Worm (Caenorhabditis elegans) whole organism, early embryonic: Measurements from ENCODE around the gene srbc-11.

Experiments used
- B0310.2 ChIP-seq: sonication (generic microtip); optimal IDR thresholded peaks from 2 replicates; lab custom pipeline; 2016; ENCODE audit warnings: mild to moderate bottlenecking, missing genetic modification characterization, missing compliant biosample characterization
- F13C5.2 ChIP-seq: sonication (generic microtip); optimal IDR thresholded peaks from 2 replicates; lab custom pipeline; 2017; ENCODE audit warnings: mild to moderate bottlenecking, missing genetic modification characterization, inconsistent platforms, missing compliant biosample characterization
- aly-1 ChIP-seq: sonication (generic microtip); optimal IDR thresholded peaks from 2 replicates; lab custom pipeline; 2016; ENCODE audit warnings: missing genetic modification characterization, missing compliant biosample characterization
- ama-1 ChIP-seq: fragments of 150-350 bp; optimal IDR thresholded peaks from 2 replicates; lab custom pipeline; 2014
- ceh-13 ChIP-seq: fragments of 200-800 bp; sonication (Bioruptor generic); optimal IDR thresholded peaks from 2 replicates; lab custom pipeline; 2018; ENCODE audit warnings: mild to moderate bottlenecking, missing genetic modification characterization, missing compliant biosample characterization
- ceh-36 ChIP-seq: sonication (generic microtip); optimal IDR thresholded peaks from 2 replicates; lab custom pipeline; 2016; ENCODE audit warnings: missing genetic modification characterization, inconsistent platforms, missing compliant biosample characterization
- ets-7 ChIP-seq: sonication (generic microtip); optimal IDR thresholded peaks from 2 replicates; lab custom pipeline; 2016; ENCODE audit warnings: missing genotype, missing genetic modification characterization, missing compliant biosample characterization
- flt-1 ChIP-seq: fragments of 200-800 bp; sonication (Bioruptor generic); IDR thresholded peaks from 2 replicates; pipeline ENCODE4 v1.3.6; 2022; ENCODE audit warnings: missing genetic modification characterization, missing compliant biosample characterization
- hmbx-1 ChIP-seq: sonication (generic microtip); optimal IDR thresholded peaks from 2 replicates; lab custom pipeline; 2016; ENCODE audit warnings: mild to moderate bottlenecking, missing genetic modification characterization, missing compliant biosample characterization
- hmg-4 ChIP-seq: fragments of 200-800 bp; sonication (Bioruptor generic); optimal IDR thresholded peaks from 2 replicates; lab custom pipeline; 2018; ENCODE audit warnings: mild to moderate bottlenecking, missing genetic modification characterization, missing compliant biosample characterization
- hnd-1 ChIP-seq: sonication (generic microtip); optimal IDR thresholded peaks from 2 replicates; lab custom pipeline; 2016; ENCODE audit warnings: missing genetic modification characterization, missing compliant biosample characterization
- pes-1 ChIP-seq: fragments of 200-800 bp; sonication (Bioruptor generic); IDR thresholded peaks from 2 replicates; pipeline ENCODE4 v1.3.6; 2022; ENCODE audit warnings: missing genetic modification reagents, missing genetic modification characterization, missing compliant biosample characterization
- scrt-1 ChIP-seq: fragments of 200-800 bp; sonication (Bioruptor generic); IDR thresholded peaks from 2 replicates; pipeline ENCODE4 v1.3.6; 2022; ENCODE audit warnings: missing genetic modification characterization, missing compliant biosample characterization
- sea-1 ChIP-seq: fragments of 200-800 bp; sonication (Bioruptor generic); conservative IDR thresholded peaks from 2 replicates; pipeline ENCODE4 v1.3.6; 2022; ENCODE audit warnings: missing genetic modification characterization, missing compliant biosample characterization
- tbx-11 ChIP-seq: fragments of 200-800 bp; sonication (Bioruptor generic); IDR thresholded peaks from 2 replicates; pipeline ENCODE4 v1.3.6; 2022; ENCODE audit warnings: missing genetic modification characterization, missing compliant biosample characterization
- tbx-37 ChIP-seq: fragments of 200-800 bp; sonication (Bioruptor generic); conservative IDR thresholded peaks from 2 replicates; pipeline ENCODE4 v1.3.6; 2022; ENCODE audit warnings: missing genetic modification reagents, missing genetic modification characterization, missing compliant biosample characterization
- tra-4 ChIP-seq: sonication (generic microtip); optimal IDR thresholded peaks from 2 replicates; lab custom pipeline; 2017; ENCODE audit warnings: missing genetic modification characterization, missing compliant biosample characterization

srbc-11 gene

DNA sequence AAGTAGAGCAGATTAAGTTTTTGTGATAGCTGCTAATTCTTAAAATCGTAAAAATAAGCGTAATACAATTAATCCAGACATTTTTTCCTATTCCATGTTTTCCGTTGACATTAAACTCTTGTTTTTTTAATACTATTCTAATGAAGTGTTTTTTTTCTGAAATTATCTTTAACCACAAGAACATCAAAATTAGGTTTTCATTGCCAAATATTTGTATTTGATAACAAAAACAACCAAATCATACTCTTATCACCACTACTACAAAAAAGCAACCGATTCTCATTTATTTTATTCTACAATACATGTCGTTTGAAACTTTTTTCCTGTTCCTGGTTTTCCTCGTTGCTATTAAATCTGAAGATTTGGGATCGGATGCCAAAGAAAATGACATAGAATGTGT lies 32.1 kb upstream of the srbc-11 start, which contains the start of gene C54F6.17:
Gene C54F6.17 (plus strand): TSS at position 301 of the 400 bp plus-strand sequence.
- TF ChIP-seq ets-7 (tag; lab: Kevin White, UChicago) (no peak), ceh-13 (GFP tag; lab: Kevin White, UChicago) (no peak), tbx-37 (GFP tag; lab: Robert Waterston, UW) (no peak), sea-1 (GFP tag; lab: Robert Waterston, UW) (no peak), B0310.2 (tag; lab: Kevin White, UChicago) (no peak), tbx-11 (GFP tag; lab: Robert Waterston, UW) (no peak), hmbx-1 (tag; lab: Kevin White, UChicago) (no peak), F13C5.2 (tag; lab: Kevin White, UChicago) (no peak), hmg-4 (GFP tag; lab: Kevin White, UChicago) (no peak), ama-1 (lab: Kevin White, UChicago) (no peak), aly-1 (tag; lab: Kevin White, UChicago) (no peak), hnd-1 (tag; lab: Kevin White, UChicago) (no peak), flt-1 (no peak), scrt-1 (GFP tag; lab: Robert Waterston, UW) (no peak), tra-4 (no peak), ceh-36 (tag; lab: Kevin White, UChicago) (no peak), pes-1 (no peak)

DNA sequence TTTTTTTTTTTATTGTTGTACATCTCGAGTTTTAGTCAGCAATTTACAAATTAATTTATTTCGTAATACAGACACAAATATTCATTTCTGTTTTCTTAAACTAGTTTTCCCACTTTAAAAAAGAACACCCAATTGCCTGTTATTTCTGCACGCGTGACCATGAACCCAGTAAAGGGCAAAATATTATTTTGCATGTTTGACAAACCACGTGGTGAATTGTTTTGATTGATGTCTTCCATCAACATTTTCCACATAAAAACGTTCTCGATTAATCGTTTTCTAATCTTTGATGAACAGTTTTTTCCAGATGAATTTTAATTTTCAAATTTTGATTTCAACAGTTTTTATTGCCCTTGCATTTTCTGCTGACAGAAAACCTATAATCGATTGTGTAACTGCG lies 30.6 kb upstream of the srbc-11 start, which contains the start of gene C54F6.18:
Gene C54F6.18 (plus strand): TSS at position 301 of the 400 bp plus-strand sequence.
- no peak for TF ChIP-seq ama-1 (lab: Kevin White, UChicago)
- no peak for TF ChIP-seq B0310.2 (tag; lab: Kevin White, UChicago)
- TF ChIP-seq hmbx-1 (tag; lab: Kevin White, UChicago), result no peak
- TF ChIP-seq hnd-1 (tag; lab: Kevin White, UChicago), result no peak
- no peak for TF ChIP-seq tbx-11 (GFP tag; lab: Robert Waterston, UW)
- no peak for TF ChIP-seq aly-1 (tag; lab: Kevin White, UChicago)
- no peak for TF ChIP-seq flt-1
- no peak for TF ChIP-seq hmg-4 (GFP tag; lab: Kevin White, UChicago)

DNA sequence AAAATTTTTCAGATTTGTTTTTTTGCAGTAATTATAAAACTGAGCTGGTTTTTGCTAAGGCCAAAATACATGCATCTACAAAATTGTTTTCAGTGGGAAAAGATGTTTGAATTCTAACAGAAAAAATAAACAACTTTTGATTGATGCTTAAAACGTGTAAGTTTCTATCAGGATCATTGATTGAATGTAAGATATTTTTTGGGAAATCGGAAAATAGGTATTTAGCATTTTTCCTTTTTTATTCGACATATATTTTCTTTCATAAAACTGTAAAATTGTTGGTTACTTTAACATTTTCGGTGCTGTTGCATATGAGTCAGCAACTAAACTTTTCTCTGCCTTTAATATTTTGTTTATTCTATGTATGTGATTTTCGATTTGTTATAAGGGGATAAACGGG lies 29.4 kb upstream of the srbc-11 start, which contains the start of gene C54F6.20:
Gene C54F6.20 (plus strand): TSS at position 301 of the 400 bp plus-strand sequence.
- TF ChIP-seq flt-1 (no peak), F13C5.2 (tag; lab: Kevin White, UChicago) (no peak), ama-1 (lab: Kevin White, UChicago) (no peak), scrt-1 (GFP tag; lab: Robert Waterston, UW) (no peak), pes-1 (no peak), hmg-4 (GFP tag; lab: Kevin White, UChicago) (no peak), aly-1 (tag; lab: Kevin White, UChicago) (no peak), ceh-36 (tag; lab: Kevin White, UChicago) (no peak)

DNA sequence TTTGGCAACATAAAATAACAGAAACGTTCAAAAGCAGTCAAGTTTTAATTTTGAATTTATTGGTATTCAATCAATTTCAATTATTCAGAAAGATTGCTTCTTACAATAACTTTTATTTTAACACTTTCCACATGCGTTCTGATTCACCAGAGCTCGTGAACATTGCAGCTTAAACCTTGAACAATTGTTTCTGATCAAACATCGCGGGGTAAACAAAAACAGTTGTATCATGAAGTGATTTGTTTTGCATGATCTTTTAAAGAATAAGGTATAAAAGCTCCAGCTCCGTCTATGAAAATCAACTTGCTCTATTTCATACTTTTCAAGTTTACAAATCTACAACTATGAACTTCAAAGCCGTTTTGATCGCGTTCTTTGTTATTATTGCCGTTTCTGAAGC lies 28.3 kb upstream of the srbc-11 start, which contains the start of gene C54F6.6:
Gene C54F6.6 (plus strand): TSS at position 301 of the 400 bp plus-strand sequence.
- TF ChIP-seq sea-1 (GFP tag; lab: Robert Waterston, UW) (no peak), tbx-37 (GFP tag; lab: Robert Waterston, UW) (no peak), ets-7 (tag; lab: Kevin White, UChicago) (no peak), hmg-4 (GFP tag; lab: Kevin White, UChicago) (no peak), tbx-11 (GFP tag; lab: Robert Waterston, UW) (no peak), tra-4 (no peak), hnd-1 (tag; lab: Kevin White, UChicago) (no peak), scrt-1 (GFP tag; lab: Robert Waterston, UW) (no peak), ama-1 (lab: Kevin White, UChicago) (no peak)

DNA sequence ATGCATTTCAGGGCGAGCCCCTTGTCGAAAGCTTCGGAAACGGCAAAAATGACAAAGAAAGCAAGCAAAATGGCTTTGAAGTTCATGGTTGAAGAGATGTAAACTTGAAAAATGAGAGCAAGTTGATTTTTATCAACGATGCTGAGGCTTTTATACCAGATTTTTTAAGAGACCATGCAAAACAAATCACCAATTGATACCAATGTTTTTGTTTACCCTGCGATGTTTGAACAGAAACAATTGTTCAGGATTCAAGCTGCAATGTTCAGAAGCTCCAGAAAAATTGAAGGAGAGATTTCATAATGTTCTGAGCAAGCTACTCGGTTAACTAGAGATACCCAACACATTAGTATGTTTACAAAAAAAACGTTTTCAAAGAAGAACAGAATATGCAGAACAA lies 27.2 kb upstream of the srbc-11 start, which contains the start of gene C54F6.15:
Gene C54F6.15 (minus strand): TSS at position 101 of the 400 bp plus-strand sequence.
- TF ChIP-seq tbx-11 (GFP tag; lab: Robert Waterston, UW) (no peak), pes-1 (no peak), scrt-1 (GFP tag; lab: Robert Waterston, UW) (no peak), tbx-37 (GFP tag; lab: Robert Waterston, UW) (no peak), flt-1 (no peak), aly-1 (tag; lab: Kevin White, UChicago) (no peak), ets-7 (tag; lab: Kevin White, UChicago) (no peak), tra-4 (no peak), ceh-13 (GFP tag; lab: Kevin White, UChicago) (no peak), sea-1 (GFP tag; lab: Robert Waterston, UW) (no peak), hmg-4 (GFP tag; lab: Kevin White, UChicago) (no peak), B0310.2 (tag; lab: Kevin White, UChicago) (no peak), F13C5.2 (tag; lab: Kevin White, UChicago) (no peak), ama-1 (lab: Kevin White, UChicago) (no peak), hmbx-1 (tag; lab: Kevin White, UChicago) (no peak), hnd-1 (tag; lab: Kevin White, UChicago) (no peak), ceh-36 (tag; lab: Kevin White, UChicago) (no peak)

DNA sequence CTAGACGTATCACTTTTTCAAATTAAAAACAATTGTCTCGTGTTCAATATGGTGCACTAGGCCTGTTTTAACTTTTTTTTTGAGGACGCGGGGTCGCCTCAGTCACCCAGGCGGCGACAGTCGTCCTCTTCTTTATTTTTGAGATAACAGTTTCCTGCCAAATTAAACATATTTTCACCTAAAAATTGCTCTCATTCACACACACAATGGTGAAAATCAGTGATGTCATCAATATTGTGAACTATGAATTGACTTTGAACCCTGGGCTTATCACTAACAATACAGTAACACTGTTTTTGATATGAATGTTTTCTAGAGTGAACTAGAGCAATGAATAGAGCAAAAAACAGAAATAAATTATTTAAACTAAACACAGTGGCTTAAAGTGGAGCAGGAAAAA lies 26.2 kb upstream of the srbc-11 start:
- TF ChIP-seq ceh-13 (GFP tag; lab: Kevin White, UChicago) (no peak), B0310.2 (tag; lab: Kevin White, UChicago) (no peak), ceh-36 (tag; lab: Kevin White, UChicago) (no peak), hmg-4 (GFP tag; lab: Kevin White, UChicago) (no peak), aly-1 (tag; lab: Kevin White, UChicago) (no peak), scrt-1 (GFP tag; lab: Robert Waterston, UW) (no peak), tbx-11 (GFP tag; lab: Robert Waterston, UW) (no peak), tra-4 (no peak)

DNA sequence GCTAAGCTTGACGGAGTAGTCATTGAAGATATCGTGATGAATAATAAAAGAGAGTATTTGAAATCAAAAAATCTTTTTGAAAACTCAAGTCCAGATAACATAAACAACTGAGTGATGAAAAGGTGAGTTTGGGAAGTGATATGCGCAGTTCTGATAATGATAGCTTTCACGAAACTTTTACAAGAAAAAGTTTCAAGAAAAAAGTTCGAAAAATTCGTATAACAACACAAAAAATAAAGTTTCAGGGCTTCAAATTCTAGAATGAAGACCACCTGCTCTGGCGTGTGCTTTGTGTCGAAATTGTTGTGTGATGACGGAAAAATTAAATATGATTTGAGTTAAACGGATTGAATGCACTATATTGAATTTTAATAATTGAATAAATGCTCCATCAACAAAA lies 25.0 kb upstream of the srbc-11 start, which contains the start of gene srb-19:
Gene srb-19 (minus strand): TSS at position 101 of the 400 bp plus-strand sequence.
- TF ChIP-seq tbx-37 (GFP tag; lab: Robert Waterston, UW), result no peak
- no peak for TF ChIP-seq hnd-1 (tag; lab: Kevin White, UChicago)
- no peak for TF ChIP-seq scrt-1 (GFP tag; lab: Robert Waterston, UW)
- no peak for TF ChIP-seq ceh-13 (GFP tag; lab: Kevin White, UChicago)
- TF ChIP-seq aly-1 (tag; lab: Kevin White, UChicago), result no peak
- TF ChIP-seq F13C5.2 (tag; lab: Kevin White, UChicago), result no peak
- no peak for TF ChIP-seq tbx-11 (GFP tag; lab: Robert Waterston, UW)
- no peak for TF ChIP-seq ceh-36 (tag; lab: Kevin White, UChicago)
- TF ChIP-seq pes-1, result no peak
- no peak for TF ChIP-seq ets-7 (tag; lab: Kevin White, UChicago)
- no peak for TF ChIP-seq hmbx-1 (tag; lab: Kevin White, UChicago)
- TF ChIP-seq sea-1 (GFP tag; lab: Robert Waterston, UW), result no peak
- TF ChIP-seq B0310.2 (tag; lab: Kevin White, UChicago), result no peak
- no peak for TF ChIP-seq ama-1 (lab: Kevin White, UChicago)
- TF ChIP-seq tra-4, result no peak
- no peak for TF ChIP-seq flt-1
